Fruit fly (Drosophila melanogaster): ENCODE data around the gene CG17896.
A peak's percentile ranks its signal among the peaks of the same experiment; 100 is the strongest.

DNA sequence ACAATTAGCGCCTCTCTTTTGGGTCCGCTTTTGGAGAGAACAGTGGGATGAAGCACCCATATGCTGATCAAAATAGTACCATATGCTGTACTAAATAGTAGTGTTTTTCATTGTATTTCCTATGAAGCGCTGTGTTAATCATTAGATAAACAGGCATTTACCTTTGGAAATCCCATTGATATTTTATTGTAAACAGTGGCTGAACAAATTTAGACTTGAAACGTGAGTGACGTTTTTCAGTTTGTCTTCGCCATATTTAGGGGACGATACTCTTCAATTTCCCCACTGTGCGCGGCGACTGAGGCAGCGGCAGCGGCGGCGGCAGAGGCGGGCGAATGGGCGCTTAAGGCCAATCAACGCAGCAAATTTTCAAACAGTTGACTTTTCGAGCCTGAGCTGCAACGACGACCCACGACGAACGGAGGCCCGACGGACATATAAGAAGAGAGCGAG lies 6.3 kb upstream of the CG17896 start:
- TF ChIP-seq fd85E (GFP tag; optimal IDR thresholded peaks at IDR 0.05) = peak; percentile 3
- peak; percentile 14 to 63 for TF ChIP-seq ss (GFP tag; optimal IDR thresholded peaks at IDR 0.05)
- peak; percentile 70 for TF ChIP-seq Lpt (GFP tag; optimal IDR thresholded peaks at IDR 0.05)
- peak; percentile 83 for TF ChIP-seq net (GFP tag; optimal IDR thresholded peaks at IDR 0.05)
- peak; percentile 51 for TF ChIP-seq CG10631 (GFP tag; optimal IDR thresholded peaks at IDR 0.05)
- peak; percentile 62 for TF ChIP-seq fd59A (GFP tag; optimal IDR thresholded peaks at IDR 0.05)
- TF ChIP-seq dac (GFP tag; optimal IDR thresholded peaks at IDR 0.05) = peak; percentile 74
- TF ChIP-seq Blimp-1 (GFP tag; optimal IDR thresholded peaks at IDR 0.05) = peak; percentile 34
- TF ChIP-seq CG6792 (GFP tag; optimal IDR thresholded peaks at IDR 0.05) = peak; percentile 64
